Worm (Caenorhabditis elegans) whole organism, L3 larva: ENCODE results near the gene F21C10.19.

Experiments
- ZK546.5 ChIP-seq: sonication (generic microtip); optimal IDR thresholded peaks from 2 replicates; lab custom pipeline; 2017; ENCODE audit warnings: missing biosample characterization, missing genetic modification characterization
- ama-1 ChIP-seq: fragments of 150-350 bp; optimal IDR thresholded peaks from 2 replicates; lab custom pipeline; 2018
- ceh-28 ChIP-seq: fragments of 150-350 bp; optimal IDR thresholded peaks from 2 replicates; lab custom pipeline; 2014; ENCODE audit warnings: missing biosample characterization, missing genetic modification reagents, missing genetic modification characterization
- ceh-82 ChIP-seq: fragments of 150-350 bp; optimal IDR thresholded peaks from 2 replicates; lab custom pipeline; 2014; ENCODE audit warnings: missing biosample characterization, missing genetic modification characterization
- ceh-9 ChIP-seq: sonication (generic microtip); optimal IDR thresholded peaks from 2 replicates; lab custom pipeline; 2018; ENCODE audit warnings: missing biosample characterization, missing genetic modification characterization
- daf-12 ChIP-seq: fragments of 150-350 bp; optimal IDR thresholded peaks from 2 replicates; lab custom pipeline; 2014; ENCODE audit warnings: missing biosample characterization, missing genetic modification reagents, missing genetic modification characterization
- egl-27 ChIP-seq: sonication (generic microtip); optimal IDR thresholded peaks from 4 replicates; lab custom pipeline; 2017; ENCODE audit warnings: missing biosample characterization, missing genetic modification reagents, missing genetic modification characterization
- egl-5 ChIP-seq: fragments of 150-350 bp; optimal IDR thresholded peaks from 2 replicates; lab custom pipeline; 2017; ENCODE audit warnings: missing biosample characterization, missing genetic modification reagents, missing genetic modification characterization, inconsistent platforms
- elt-1 ChIP-seq: fragments of 150-350 bp; optimal IDR thresholded peaks from 2 replicates; lab custom pipeline; 2014; ENCODE audit warnings: missing biosample characterization, missing genetic modification characterization
- elt-3 ChIP-seq, 3 experiments: fragments of 150-350 bp in 1 of 3; sonication (generic microtip) in 2 of 3; optimal IDR thresholded peaks; 2 replicates in 2 of 3; 4 replicates in 1 of 3; lab custom pipeline; 2014 to 2017; ENCODE audit warnings: missing biosample characterization in 3 of 3, missing genetic modification characterization in 3 of 3
- fkh-10 ChIP-seq: sonication (generic microtip); optimal IDR thresholded peaks from 2 replicates; lab custom pipeline; 2017; ENCODE audit warnings: missing biosample characterization, missing genetic modification reagents, missing genetic modification characterization
- fos-1 ChIP-seq: fragments of 150-350 bp; optimal IDR thresholded peaks from 2 replicates; lab custom pipeline; 2014; ENCODE audit warnings: missing biosample characterization, missing genetic modification characterization
- hmg-11 ChIP-seq: sonication (generic microtip); optimal IDR thresholded peaks from 2 replicates; lab custom pipeline; 2016; ENCODE audit warnings: missing genetic modification characterization, missing compliant biosample characterization
- jun-1 ChIP-seq: fragments of 150-350 bp; optimal IDR thresholded peaks from 2 replicates; lab custom pipeline; 2014; ENCODE audit warnings: missing biosample characterization, missing genetic modification reagents, missing genetic modification characterization
- lin-15B ChIP-seq: fragments of 150-350 bp; optimal IDR thresholded peaks from 2 replicates; lab custom pipeline; 2014; ENCODE audit warnings: missing biosample characterization, missing genetic modification characterization
- lin-39 ChIP-seq: fragments of 150-350 bp; optimal IDR thresholded peaks from 2 replicates; lab custom pipeline; 2018; ENCODE audit warnings: missing biosample characterization, missing genetic modification reagents, missing genetic modification characterization
- lsy-12 ChIP-seq: sonication (generic microtip); optimal IDR thresholded peaks from 2 replicates; lab custom pipeline; 2016; ENCODE audit warnings: mild to moderate bottlenecking, missing genetic modification characterization, missing compliant biosample characterization
- mdl-1 ChIP-seq: fragments of 150-350 bp; optimal IDR thresholded peaks from 2 replicates; lab custom pipeline; 2014; ENCODE audit warnings: missing biosample characterization, missing genetic modification characterization
- mml-1 ChIP-seq: fragments of 150-350 bp; sonication (generic microtip); optimal IDR thresholded peaks from 3 replicates; lab custom pipeline; 2014; ENCODE audit warnings: missing biosample characterization, missing genetic modification characterization
- nhr-11 ChIP-seq: fragments of 150-350 bp; optimal IDR thresholded peaks from 2 replicates; lab custom pipeline; 2014; ENCODE audit warnings: missing biosample characterization, missing genetic modification characterization
- nhr-23 ChIP-seq: fragments of 150-350 bp; optimal IDR thresholded peaks from 2 replicates; lab custom pipeline; 2014; ENCODE audit warnings: missing biosample characterization, missing genetic modification reagents, missing genetic modification characterization
- nhr-25 ChIP-seq: sonication (generic microtip); optimal IDR thresholded peaks from 2 replicates; lab custom pipeline; 2017; ENCODE audit warnings: missing biosample characterization, missing genetic modification characterization
- nhr-67 ChIP-seq: fragments of 150-350 bp; optimal IDR thresholded peaks from 2 replicates; lab custom pipeline; 2014; ENCODE audit warnings: missing biosample characterization, missing genetic modification characterization
- nhr-76 ChIP-seq: fragments of 150-350 bp; sonication (generic microtip); optimal IDR thresholded peaks from 5 replicates; lab custom pipeline; 2014; ENCODE audit warnings: missing biosample characterization, missing genetic modification characterization
- nhr-77 ChIP-seq: fragments of 150-350 bp; optimal IDR thresholded peaks from 2 replicates; lab custom pipeline; 2014; ENCODE audit warnings: missing biosample characterization, missing genetic modification characterization
- pha-4 ChIP-seq: fragments of 150-350 bp; optimal IDR thresholded peaks from 2 replicates; lab custom pipeline; 2014; ENCODE audit warnings: missing biosample characterization, missing genetic modification reagents, missing genetic modification characterization
- pqm-1 ChIP-seq: fragments of 150-350 bp; optimal IDR thresholded peaks from 2 replicates; lab custom pipeline; 2017; ENCODE audit warnings: missing biosample characterization, missing genetic modification characterization, inconsistent platforms
- sea-2 ChIP-seq: fragments of 150-350 bp; sonication (generic microtip); optimal IDR thresholded peaks from 4 replicates; lab custom pipeline; 2014; ENCODE audit warnings: missing biosample characterization, missing genetic modification reagents, missing genetic modification characterization
- skn-1 ChIP-seq: fragments of 150-350 bp; optimal IDR thresholded peaks from 2 replicates; lab custom pipeline; 2014; ENCODE audit warnings: missing biosample characterization, missing genetic modification characterization
- snpc-4 ChIP-seq: fragments of 150-350 bp; optimal IDR thresholded peaks from 2 replicates; lab custom pipeline; 2014; ENCODE audit warnings: missing biosample characterization, missing genetic modification characterization
- unc-39 ChIP-seq: sonication (generic microtip); optimal IDR thresholded peaks from 4 replicates; lab custom pipeline; 2017; ENCODE audit warnings: missing biosample characterization, missing genetic modification characterization
- unc-62 ChIP-seq: fragments of 150-350 bp; sonication (generic microtip); optimal IDR thresholded peaks from 4 replicates; lab custom pipeline; 2014; ENCODE audit warnings: missing biosample characterization, missing genetic modification reagents, missing genetic modification characterization
- zag-1 ChIP-seq: fragments of 150-350 bp; optimal IDR thresholded peaks from 2 replicates; lab custom pipeline; 2014; ENCODE audit warnings: missing biosample characterization, missing genetic modification characterization
- ztf-11 ChIP-seq: fragments of 150-350 bp; optimal IDR thresholded peaks from 2 replicates; lab custom pipeline; 2014; ENCODE audit warnings: missing biosample characterization, missing genetic modification characterization
- ztf-4 ChIP-seq: fragments of 150-350 bp; optimal IDR thresholded peaks from 2 replicates; lab custom pipeline; 2014; ENCODE audit warnings: missing biosample characterization, missing genetic modification characterization

F21C10.19 gene

ce11 chrV:9109281-9109680, 21.6 kb upstream of the F21C10.19 start, which contains the start of gene pqn-31:
pqn-31 (plus strand) TSS chrV:9109581.
- TF ChIP-seq pha-4 (tag; lab: Kevin White, UChicago) (peak; percentile 37), lin-39 (no peak), egl-27 (tag; lab: Kevin White, UChicago) (no peak), fos-1 (tag; lab: Kevin White, UChicago) (no peak)

- TF ChIP-seq lin-15B (no peak), pha-4 (tag; lab: Kevin White, UChicago) (no peak), nhr-67 (tag; lab: Kevin White, UChicago) (no peak), ama-1 (no peak), egl-27 (tag; lab: Kevin White, UChicago) (no peak), daf-12 (no peak), zag-1 (tag; lab: Kevin White, UChicago) (no peak), nhr-11 (tag; lab: Kevin White, UChicago) (no peak), mml-1 (tag; lab: Kevin White, UChicago) (no peak)
These were observed 18.9 kb upstream of the F21C10.19 start for ce11 chrV:9111957-9112356.

- TF ChIP-seq fkh-10 (GFP tag; lab: Kevin White, UChicago) = no peak
- no peak for TF ChIP-seq nhr-67 (tag; lab: Kevin White, UChicago)
- TF ChIP-seq nhr-25 (tag; lab: Kevin White, UChicago) = no peak
- no peak for TF ChIP-seq ceh-28 (tag; lab: Kevin White, UChicago)
- no peak for TF ChIP-seq ceh-82
- TF ChIP-seq nhr-23 (tag; lab: Kevin White, UChicago) = no peak
- no peak for TF ChIP-seq unc-62 (GFP tag; lab: Kevin White, UChicago)
- TF ChIP-seq fos-1 (tag; lab: Kevin White, UChicago) = no peak
- no peak for TF ChIP-seq ceh-9 (tag; lab: Kevin White, UChicago)
- no peak for TF ChIP-seq ztf-4
These were observed 18.4 kb upstream of the F21C10.19 start, which contains the start of gene F21C10.7 for ce11 chrV:9112467-9112866. F21C10.7 (plus strand) TSS chrV:9112767.

ce11 chrV:9122004-9122403, 8.9 kb upstream of the F21C10.19 start, which contains the start of gene F21C10.13:
F21C10.13 (plus strand) TSS chrV:9122304.
- no peak for TF ChIP-seq nhr-77
- no peak for TF ChIP-seq pha-4 (tag; lab: Kevin White, UChicago)
- TF ChIP-seq mdl-1 (tag; lab: Kevin White, UChicago) = no peak
- TF ChIP-seq ztf-11 (tag; lab: Kevin White, UChicago) = no peak
- no peak for TF ChIP-seq jun-1 (tag; lab: Kevin White, UChicago)
- TF ChIP-seq elt-3 (tag; optimal IDR thresholded peaks at IDR 0.05; lab: Kevin White, UChicago) = no peak
- TF ChIP-seq ZK546.5 = no peak
- TF ChIP-seq fos-1 (tag; lab: Kevin White, UChicago) = no peak

- TF ChIP-seq pqm-1 (peak; percentile 26), hmg-11 (no peak)
These were observed 7.7 kb upstream of the F21C10.19 start, which contains the start of gene F21C10.11 for ce11 chrV:9123186-9123585. F21C10.11 (plus strand) TSS chrV:9123486.

ce11 chrV:9124180-9124579, 6.7 kb upstream of the F21C10.19 start, which contains the start of gene F21C10.6:
F21C10.6 (plus strand) TSS chrV:9124480.
- TF ChIP-seq lsy-12 (tag; lab: Kevin White, UChicago) (no peak), daf-12 (no peak), ZK546.5 (no peak), egl-5 (tag; lab: Kevin White, UChicago) (no peak), ztf-11 (tag; lab: Kevin White, UChicago) (no peak), lin-15B (no peak), skn-1 (tag; lab: Kevin White, UChicago) (no peak), ceh-82 (no peak), pha-4 (tag; lab: Kevin White, UChicago) (no peak), fkh-10 (GFP tag; lab: Kevin White, UChicago) (no peak), elt-1 (tag; lab: Kevin White, UChicago) (no peak), sea-2 (GFP tag; lab: Kevin White, UChicago) (no peak), mdl-1 (tag; lab: Kevin White, UChicago) (no peak), lin-39 (no peak), snpc-4 (no peak), ama-1 (no peak), fos-1 (tag; lab: Kevin White, UChicago) (no peak), nhr-76 (tag; lab: Kevin White, UChicago) (no peak), unc-39 (no peak)
- TF ChIP-seq, all 47 proteins: peak for 0
